Worm (Caenorhabditis elegans) whole organism, L1 larva: ENCODE results near the gene Y54G11A.9.
A peak's percentile ranks its signal among the peaks of the same experiment; 100 is the strongest.
"Not testable (repeated sequence)": the region's sequence is repeated elsewhere in the genome, so short reads cannot be mapped to it uniquely, and the experiment has no call there.

ENCODE experiments used
- C34B4.2 ChIP-seq: sonication (generic microtip); optimal IDR thresholded peaks from 2 replicates; lab custom pipeline; 2017; ENCODE audit warnings: mild to moderate bottlenecking, missing genetic modification characterization, missing compliant biosample characterization
- F16B12.6 ChIP-seq: fragments of 150-350 bp; optimal IDR thresholded peaks from 2 replicates; lab custom pipeline; 2014; ENCODE audit warnings: missing biosample characterization, missing genetic modification characterization
- blmp-1 ChIP-seq: fragments of 150-350 bp; optimal IDR thresholded peaks from 2 replicates; lab custom pipeline; 2014; ENCODE audit warnings: missing biosample characterization, missing genetic modification characterization
- ceh-82 ChIP-seq, 3 experiments: fragments of 150-350 bp in 1 of 3; sonication (generic microtip) in 2 of 3; optimal IDR thresholded peaks; 2 replicates each; lab custom pipeline; 2014 to 2017; ENCODE audit warnings: missing biosample characterization in 3 of 3, missing genetic modification characterization in 3 of 3
- dpl-1 ChIP-seq, 3 experiments: fragments of 150-350 bp in 2 of 3; sonication (generic microtip) in 1 of 3; optimal IDR thresholded peaks; 2 replicates each; lab custom pipeline; 2014 to 2017; ENCODE audit warnings: missing biosample characterization in 3 of 3, missing genetic modification characterization in 3 of 3, missing genetic modification reagents in 3 of 3
- efl-1 ChIP-seq, 4 experiments: fragments of 150-350 bp; optimal IDR thresholded peaks in 3 of 4; peaks in 1 of 4; 1 replicate in 1 of 4; 2 replicates in 3 of 4; lab custom pipeline; 2014; ENCODE audit warnings: missing biosample characterization in 2 of 4, missing genetic modification characterization in 2 of 4, missing genetic modification reagents in 2 of 4
- elt-2 ChIP-seq: sonication (generic microtip); optimal IDR thresholded peaks from 2 replicates; lab custom pipeline; 2016; ENCODE audit warnings: missing genetic modification characterization, mild to moderate bottlenecking, inconsistent platforms, missing compliant biosample characterization, missing genetic modification reagents
- grh-1 ChIP-seq: fragments of 200-800 bp; sonication (Bioruptor generic); IDR thresholded peaks from 2 replicates; pipeline ENCODE4 v1.3.6; 2022; ENCODE audit warnings: missing genetic modification reagents, missing genetic modification characterization, missing compliant biosample characterization
- hlh-4 ChIP-seq: sonication (generic microtip); optimal IDR thresholded peaks from 2 replicates; lab custom pipeline; 2016; ENCODE audit warnings: mild to moderate bottlenecking, missing genetic modification characterization, missing compliant biosample characterization
- hpl-2 ChIP-seq: fragments of 150-350 bp; optimal IDR thresholded peaks from 2 replicates; lab custom pipeline; 2014; ENCODE audit warnings: missing biosample characterization, missing genetic modification reagents, missing genetic modification characterization
- lin-14 ChIP-seq: fragments of 200-800 bp; sonication (Bioruptor generic); optimal IDR thresholded peaks from 2 replicates; lab custom pipeline; 2018; ENCODE audit warnings: mild to moderate bottlenecking, missing genetic modification characterization, moderate library complexity, missing compliant biosample characterization
- lin-35 ChIP-seq, 2 experiments: fragments of 150-350 bp; optimal IDR thresholded peaks; 2 replicates each; lab custom pipeline; 2014; ENCODE audit warnings: missing biosample characterization in 2 of 2, missing genetic modification characterization in 2 of 2, missing genetic modification reagents in 2 of 2
- lin-39 ChIP-seq: fragments of 150-350 bp; optimal IDR thresholded peaks from 2 replicates; lab custom pipeline; 2014; ENCODE audit warnings: missing biosample characterization, missing genetic modification reagents, missing genetic modification characterization
- lir-3 ChIP-seq: sonication (generic microtip); optimal IDR thresholded peaks from 2 replicates; lab custom pipeline; 2016; ENCODE audit warnings: mild to moderate bottlenecking, missing genetic modification characterization, moderate library complexity, missing compliant biosample characterization; ENCODE audit not compliant: poor library complexity
- lsy-2 ChIP-seq, 2 experiments: fragments of 150-350 bp; optimal IDR thresholded peaks; 2 replicates each; lab custom pipeline; 2014; ENCODE audit warnings: missing biosample characterization in 2 of 2, missing genetic modification characterization in 2 of 2
- mab-9 ChIP-seq: fragments of 200-800 bp; sonication (Bioruptor generic); IDR thresholded peaks from 2 replicates; pipeline ENCODE4 v1.3.6; 2022; ENCODE audit warnings: missing genetic modification reagents, missing genetic modification characterization, missing compliant biosample characterization
- nhr-11 ChIP-seq: fragments of 150-350 bp; optimal IDR thresholded peaks from 2 replicates; lab custom pipeline; 2014; ENCODE audit warnings: missing biosample characterization, missing genetic modification characterization
- nhr-19 ChIP-seq: fragments of 200-800 bp; sonication (Bioruptor generic); conservative IDR thresholded peaks from 2 replicates; pipeline ENCODE4 v1.3.6; 2022; ENCODE audit warnings: missing genetic modification characterization, missing compliant biosample characterization
- nhr-47 ChIP-seq: sonication (generic microtip); optimal IDR thresholded peaks from 2 replicates; lab custom pipeline; 2016; ENCODE audit warnings: mild to moderate bottlenecking, missing genetic modification characterization, moderate library complexity, missing compliant biosample characterization
- nhr-71 ChIP-seq: sonication (generic microtip); optimal IDR thresholded peaks from 2 replicates; lab custom pipeline; 2016; ENCODE audit warnings: mild to moderate bottlenecking, missing genetic modification characterization, moderate library complexity, missing compliant biosample characterization
- nhr-77 ChIP-seq: fragments of 150-350 bp; optimal IDR thresholded peaks from 2 replicates; lab custom pipeline; 2014; ENCODE audit warnings: missing biosample characterization, missing genetic modification characterization
- nhr-85 ChIP-seq: sonication (generic microtip); peaks from one replicate; lab custom pipeline; 2016; ENCODE audit warnings: missing genetic modification characterization, inconsistent platforms, missing compliant biosample characterization
- nhr-90 ChIP-seq: sonication (generic microtip); optimal IDR thresholded peaks from 2 replicates; lab custom pipeline; 2016; ENCODE audit warnings: mild to moderate bottlenecking, missing genetic modification characterization, missing compliant biosample characterization; ENCODE audit not compliant: poor library complexity
- pag-3 ChIP-seq: sonication (generic microtip); optimal IDR thresholded peaks from 2 replicates; lab custom pipeline; 2017; ENCODE audit warnings: missing genetic modification characterization, mild to moderate bottlenecking, missing compliant biosample characterization, antibody characterized with exemption, borderline replicate concordance; ENCODE audit not compliant: insufficient read depth
- rnt-1 ChIP-seq: sonication (generic microtip); optimal IDR thresholded peaks from 2 replicates; lab custom pipeline; 2016; ENCODE audit warnings: mild to moderate bottlenecking, missing genetic modification characterization, moderate library complexity, missing compliant biosample characterization
- skn-1 ChIP-seq: fragments of 150-350 bp; optimal IDR thresholded peaks from 2 replicates; lab custom pipeline; 2014; ENCODE audit warnings: missing biosample characterization, missing genetic modification characterization
- snpc-4 ChIP-seq: fragments of 150-350 bp; optimal IDR thresholded peaks from 2 replicates; lab custom pipeline; 2014; ENCODE audit warnings: missing biosample characterization, missing genetic modification characterization
- snu-23 ChIP-seq: sonication (generic microtip); optimal IDR thresholded peaks from 2 replicates; lab custom pipeline; 2016; ENCODE audit warnings: missing genetic modification characterization, missing compliant biosample characterization
- sox-4 ChIP-seq: sonication (generic microtip); optimal IDR thresholded peaks from 2 replicates; lab custom pipeline; 2016; ENCODE audit warnings: missing genetic modification characterization, missing compliant biosample characterization
- sptf-1 ChIP-seq: fragments of 150-350 bp; optimal IDR thresholded peaks from 2 replicates; lab custom pipeline; 2014; ENCODE audit warnings: missing biosample characterization, missing genetic modification characterization
- sup-37 ChIP-seq: fragments of 200-800 bp; sonication (Bioruptor generic); optimal IDR thresholded peaks from 2 replicates; lab custom pipeline; 2018; ENCODE audit warnings: mild to moderate bottlenecking, missing genetic modification characterization, missing compliant biosample characterization
- tbx-2 ChIP-seq: sonication (generic microtip); optimal IDR thresholded peaks from 2 replicates; lab custom pipeline; 2016; ENCODE audit warnings: missing genetic modification characterization, missing compliant biosample characterization
- unc-86 ChIP-seq: sonication (generic microtip); optimal IDR thresholded peaks from 2 replicates; lab custom pipeline; 2016; ENCODE audit warnings: missing genetic modification characterization, missing compliant biosample characterization
- ztf-11 ChIP-seq, 2 experiments: sonication (generic microtip); optimal IDR thresholded peaks; 2 replicates each; lab custom pipeline; 2016 to 2017; ENCODE audit warnings: missing genetic modification characterization in 2 of 2, missing biosample characterization in 1 of 2, missing compliant biosample characterization in 1 of 2

The Y54G11A.9 gene

DNA sequence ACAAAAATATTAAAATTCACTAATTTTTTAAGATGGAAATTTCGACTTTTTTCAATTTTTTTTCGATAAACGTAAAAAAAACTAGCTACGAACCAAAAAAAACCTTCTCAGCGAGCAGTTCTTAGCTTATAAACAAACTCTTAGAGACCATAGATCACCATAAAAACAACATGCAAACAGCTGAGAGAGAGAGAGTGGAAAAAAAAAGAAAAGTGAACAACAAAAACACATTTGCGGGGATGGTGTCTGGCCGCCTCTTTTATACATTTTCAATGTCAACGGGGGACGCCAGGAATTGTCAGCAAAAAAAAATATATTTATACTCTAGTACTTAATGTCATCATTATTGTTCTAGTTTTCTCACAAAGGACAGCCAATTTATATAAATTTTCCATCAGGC, 34.7 kb downstream of the Y54G11A.9 start:
- TF ChIP-seq blmp-1 (tag; lab: Kevin White, UChicago) (peak; percentile 25), sup-37 (GFP tag; lab: Kevin White, UChicago) (no peak)

DNA sequence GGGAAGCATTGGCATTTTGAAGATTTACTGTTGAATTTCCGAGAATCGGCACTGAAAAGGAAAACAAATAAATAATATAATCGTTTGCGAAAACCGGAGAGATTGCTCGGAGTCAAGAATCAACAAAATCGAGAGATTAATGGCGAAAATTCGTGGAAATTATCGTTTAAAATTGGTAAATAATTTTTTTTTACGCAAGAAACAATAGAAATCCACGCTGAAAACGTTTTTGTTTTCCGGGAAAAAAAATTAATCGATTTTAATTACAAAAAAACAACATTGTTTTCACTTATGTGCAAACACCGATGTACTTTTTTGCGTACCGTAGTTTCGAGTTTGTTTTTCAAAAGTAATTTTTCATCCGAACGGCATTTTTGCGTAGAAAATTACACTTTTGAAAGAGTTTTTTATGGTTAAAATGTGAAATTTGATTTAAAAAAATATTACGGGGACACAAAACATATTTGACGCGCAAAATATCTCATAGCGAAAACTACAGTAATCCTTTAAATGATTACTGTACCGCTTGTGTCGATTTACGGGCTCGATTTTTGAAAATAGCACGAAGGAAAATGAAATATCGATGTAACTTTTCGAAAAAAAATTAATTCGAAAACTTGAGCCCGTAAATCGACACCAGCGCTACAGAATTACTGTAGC, 35.4 kb downstream of the Y54G11A.9 start, which contains the start of gene ctl-3:
ctl-3 (minus strand) TSS at position 51 of the 660 bp plus-strand sequence.
- no peak for TF ChIP-seq C34B4.2 (tag; lab: Kevin White, UChicago)
- TF ChIP-seq elt-2 (tag; lab: Kevin White, UChicago) = no peak
- no peak for TF ChIP-seq efl-1 (optimal IDR thresholded peaks at IDR 0.05; lab: Kevin White, UChicago)
- TF ChIP-seq efl-1 (GFP tag; optimal IDR thresholded peaks at IDR 0.05 in 1 of 2; lab: Kevin White, UChicago) = no peak
- no peak for TF ChIP-seq ztf-11 (tag; optimal IDR thresholded peaks at IDR 0.05; lab: Kevin White, UChicago)
- no peak for TF ChIP-seq nhr-11
- TF ChIP-seq lsy-2 (tag; optimal IDR thresholded peaks at IDR 0.05; lab: Kevin White, UChicago) = no peak
- no peak for TF ChIP-seq hpl-2 (GFP tag; lab: Kevin White, UChicago)
- TF ChIP-seq F16B12.6 = no peak
- TF ChIP-seq ceh-82 (tag; optimal IDR thresholded peaks at IDR 0.05; lab: Kevin White, UChicago) = no peak
- no peak for TF ChIP-seq snpc-4 (tag; lab: Kevin White, UChicago)

DNA sequence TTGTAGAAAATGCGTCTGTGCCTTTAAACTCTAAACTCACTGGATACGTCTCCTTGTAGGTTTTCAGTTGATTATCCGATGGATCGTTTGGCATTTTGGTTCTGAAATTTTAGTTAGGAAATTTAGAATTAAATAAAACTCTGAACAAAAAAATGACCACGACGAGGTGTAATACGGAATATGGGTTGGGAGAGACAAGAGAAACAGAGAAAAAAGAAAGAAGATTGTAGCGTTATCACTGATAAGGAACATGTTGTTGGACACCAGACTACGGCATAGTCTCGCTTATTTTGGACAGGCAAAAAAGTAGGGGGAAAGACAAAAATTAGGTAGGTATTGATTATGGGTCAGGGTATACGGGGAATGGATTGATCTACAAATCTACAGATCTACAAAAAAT, 40.1 kb downstream of the Y54G11A.9 start, which contains the start of gene ctl-1:
ctl-1 (minus strand) TSS at position 101 of the 400 bp plus-strand sequence.
- TF ChIP-seq lsy-2 (tag; optimal IDR thresholded peaks at IDR 0.05; lab: Kevin White, UChicago); unc-86 (tag; lab: Kevin White, UChicago); lin-39 (tag; lab: Kevin White, UChicago): not testable (repeated sequence)

DNA sequence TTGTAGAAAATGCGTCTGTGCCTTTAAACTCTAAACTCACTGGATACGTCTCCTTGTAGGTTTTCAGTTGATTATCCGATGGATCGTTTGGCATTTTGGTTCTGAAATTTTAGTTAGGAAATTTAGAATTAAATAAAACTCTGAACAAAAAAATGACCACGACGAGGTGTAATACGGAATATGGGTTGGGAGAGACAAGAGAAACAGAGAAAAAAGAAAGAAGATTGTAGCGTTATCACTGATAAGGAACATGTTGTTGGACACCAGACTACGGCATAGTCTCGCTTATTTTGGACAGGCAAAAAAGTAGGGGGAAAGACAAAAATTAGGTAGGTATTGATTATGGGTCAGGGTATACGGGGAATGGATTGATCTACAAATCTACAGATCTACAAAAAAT, 44.3 kb downstream of the Y54G11A.9 start, which contains the start of gene ctl-2:
ctl-2 (minus strand) TSS at position 101 of the 400 bp plus-strand sequence.
- not testable (repeated sequence) for TF ChIP-seq lin-14 (GFP tag; lab: Kevin White, UChicago); F16B12.6; pag-3

DNA sequence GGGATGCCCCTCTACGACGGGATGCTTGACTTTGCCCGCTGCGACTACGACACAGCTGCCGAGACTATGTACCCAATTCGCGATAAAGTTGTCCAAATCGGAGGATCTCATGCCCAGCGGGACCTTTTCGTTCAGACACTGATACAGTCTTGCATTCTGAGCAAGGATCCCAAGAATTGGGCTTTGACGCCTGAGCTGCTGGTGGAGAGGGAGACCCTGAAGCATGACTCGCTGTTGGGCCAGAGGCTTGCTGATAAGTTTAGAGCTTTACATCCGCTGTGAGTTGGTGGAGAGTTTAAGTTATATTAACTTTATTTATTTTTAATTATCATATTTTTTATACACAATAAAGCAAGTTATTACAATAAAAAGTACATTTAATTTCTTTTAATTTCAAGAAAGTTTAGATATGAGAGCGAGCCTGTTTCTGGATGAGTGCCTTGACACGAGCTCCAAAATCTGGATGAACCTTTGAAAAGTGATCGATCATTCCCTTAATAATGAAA, 46.9 kb downstream of the Y54G11A.9 start:
- TF ChIP-seq efl-1 (optimal IDR thresholded peaks at IDR 0.05; lab: Kevin White, UChicago) = no peak
- TF ChIP-seq efl-1 (GFP tag; optimal IDR thresholded peaks at IDR 0.05 in 1 of 2; lab: Kevin White, UChicago) = peak in 1 of 2 experiments; percentile 57
- peak; percentile 1 for TF ChIP-seq nhr-85 (tag; lab: Kevin White, UChicago)
- no peak for TF ChIP-seq sptf-1 (tag; lab: Kevin White, UChicago)
- TF ChIP-seq, all 84 proteins: peak for 2

DNA sequence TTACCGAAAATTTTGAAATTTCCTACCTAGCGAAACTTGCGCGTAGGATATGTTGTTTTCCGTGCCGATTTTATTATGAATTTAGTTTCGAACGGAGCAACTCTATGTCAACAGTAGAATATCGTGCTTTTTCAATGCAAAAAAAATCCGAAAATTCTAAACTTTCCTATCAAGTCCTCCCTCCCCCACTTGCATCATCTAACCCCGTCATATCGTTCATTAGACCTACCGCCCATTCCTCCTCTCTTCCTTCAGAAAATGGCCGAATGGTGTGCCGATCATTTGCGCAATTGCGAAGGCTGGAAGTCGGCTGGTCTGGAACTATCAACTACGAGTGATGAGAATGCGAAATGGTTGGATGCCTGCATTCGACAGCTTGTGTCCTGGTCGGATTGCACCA, 49.2 kb downstream of the Y54G11A.9 start, which contains the start of gene Y54G11A.7:
Y54G11A.7 (plus strand) TSS at position 256 of the 400 bp plus-strand sequence.
- peak; percentile 25 for TF ChIP-seq nhr-85 (tag; lab: Kevin White, UChicago)
- TF ChIP-seq, all 84 proteins: peak for 1; not testable (repeated sequence) for 83

DNA sequence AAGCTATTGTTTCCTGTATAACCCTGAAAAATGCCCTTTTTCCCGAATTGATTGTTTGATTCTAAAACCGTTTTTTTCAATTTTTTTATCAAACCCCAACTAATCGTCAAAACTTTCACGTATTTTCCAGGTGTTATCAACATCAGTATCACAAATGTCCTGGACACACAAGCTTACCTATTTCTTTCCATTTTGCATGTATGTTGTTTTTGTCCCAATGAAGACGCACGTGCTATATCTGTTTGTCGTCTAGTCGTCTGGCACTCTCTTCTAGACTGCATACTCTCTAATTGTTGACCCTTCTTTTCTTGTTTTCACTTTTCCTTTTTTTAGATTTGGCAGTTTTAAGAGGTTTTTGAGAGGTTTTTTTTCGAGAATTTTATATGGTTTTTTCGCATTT, 49.9 kb downstream of the Y54G11A.9 start:
- TF ChIP-seq grh-1 (GFP tag; lab: Robert Waterston, UW) (no peak), rnt-1 (tag; lab: Kevin White, UChicago) (peak; percentile 2), efl-1 (optimal IDR thresholded peaks at IDR 0.05; lab: Kevin White, UChicago) (peak; percentile 30 to 49), efl-1 (GFP tag; optimal IDR thresholded peaks at IDR 0.05 in 1 of 2; lab: Kevin White, UChicago) (peak in 1 of 2 experiments; percentile 72), skn-1 (tag; lab: Kevin White, UChicago) (peak; percentile 66), lin-35 (GFP tag; optimal IDR thresholded peaks at IDR 0.05; lab: Kevin White, UChicago) (peak; percentile 14 to 68), tbx-2 (peak; percentile 35), snu-23 (peak; percentile 77), sup-37 (GFP tag; lab: Kevin White, UChicago) (no peak), lsy-2 (tag; optimal IDR thresholded peaks at IDR 0.05; lab: Kevin White, UChicago) (peak; percentile 24 to 46), hlh-4 (tag; lab: Kevin White, UChicago) (no peak), dpl-1 (GFP tag; optimal IDR thresholded peaks at IDR 0.05; lab: Kevin White, UChicago) (peak in 2 of 3 experiments; percentile 46 to 47), hpl-2 (GFP tag; lab: Kevin White, UChicago) (no peak), sox-4 (no peak), nhr-90 (tag; lab: Kevin White, UChicago) (peak; percentile 66), nhr-85 (tag; lab: Kevin White, UChicago) (peak; percentile 85), nhr-19 (peak; percentile 16; the same call in 1 of the 2 replicates), nhr-71 (tag; lab: Kevin White, UChicago) (peak; percentile 69), lin-14 (GFP tag; lab: Kevin White, UChicago) (peak; percentile 80), nhr-47 (peak; percentile 9), mab-9 (no peak), nhr-77 (tag; lab: Kevin White, UChicago) (peak; percentile 68), lir-3 (tag; lab: Kevin White, UChicago) (no peak)
